Fruit fly (Drosophila melanogaster) whole organism, prepupa: Measurements from ENCODE around the gene Obp99a.

Source experiments
- Blimp-1 ChIP-seq: fragments of 200-800 bp; sonication (Bioruptor generic); optimal IDR thresholded peaks from 3 replicates; lab custom pipeline; 2017; ENCODE audit warnings: missing biosample characterization, missing genetic modification characterization, mild to moderate bottlenecking, moderate library complexity, missing genetic modification reagents
- CG10669 ChIP-seq: fragments of 200-800 bp; sonication (Bioruptor generic); optimal IDR thresholded peaks from 3 replicates; lab custom pipeline; 2018; ENCODE audit warnings: missing biosample characterization, mild to moderate bottlenecking, missing genetic modification characterization, moderate library complexity
- CG11294 ChIP-seq: fragments of 200-800 bp; sonication (Bioruptor generic); IDR thresholded peaks from 2 replicates; pipeline ENCODE4 v1.3.6; 2022; ENCODE audit warnings: missing biosample characterization, missing genetic modification characterization
- CG11902 ChIP-seq: fragments of 200-800 bp; sonication (Bioruptor generic); optimal IDR thresholded peaks from 3 replicates; lab custom pipeline; 2016; ENCODE audit warnings: missing biosample characterization, missing genetic modification characterization
- CG15336 ChIP-seq: fragments of 200-800 bp; sonication (Bioruptor generic); IDR thresholded peaks from 2 replicates; pipeline ENCODE4 v1.3.6; 2022; ENCODE audit warnings: missing biosample characterization, missing genetic modification characterization
- CG1621 ChIP-seq: fragments of 200-800 bp; sonication (Bioruptor generic); optimal IDR thresholded peaks from 3 replicates; lab custom pipeline; 2018; ENCODE audit warnings: missing biosample characterization, mild to moderate bottlenecking, missing genetic modification characterization
- CG16779 ChIP-seq: fragments of 200-800 bp; sonication (Bioruptor generic); optimal IDR thresholded peaks from 3 replicates; lab custom pipeline; 2017; ENCODE audit warnings: missing biosample characterization, mild to moderate bottlenecking, missing genetic modification characterization
- CG32006 ChIP-seq: fragments of 200-800 bp; sonication (Bioruptor generic); optimal IDR thresholded peaks from 3 replicates; lab custom pipeline; 2017; ENCODE audit warnings: missing biosample characterization, mild to moderate bottlenecking, missing genetic modification characterization
- CG34406 ChIP-seq: fragments of 200-800 bp; sonication (Bioruptor generic); optimal IDR thresholded peaks from 3 replicates; lab custom pipeline; 2016; ENCODE audit warnings: missing biosample characterization, missing genetic modification characterization
- CG3919 ChIP-seq: fragments of 200-800 bp; sonication (Bioruptor generic); optimal IDR thresholded peaks from 3 replicates; lab custom pipeline; 2016; ENCODE audit warnings: missing biosample characterization, missing genetic modification characterization
- CG6163 ChIP-seq: fragments of 200-800 bp; sonication (Bioruptor generic); IDR thresholded peaks from 3 replicates; pipeline ENCODE4 v1.3.6; 2022; ENCODE audit warnings: missing biosample characterization, missing genetic modification characterization
- CG6792 ChIP-seq: fragments of 200-800 bp; sonication (Bioruptor generic); optimal IDR thresholded peaks from 3 replicates; lab custom pipeline; 2016; ENCODE audit warnings: missing biosample characterization, missing genetic modification characterization
- CG6854 ChIP-seq: fragments of 200-800 bp; sonication (Bioruptor generic); optimal IDR thresholded peaks from 2 replicates; lab custom pipeline; 2017; ENCODE audit warnings: missing biosample characterization, mild to moderate bottlenecking, missing genetic modification characterization
- CG8119 ChIP-seq: fragments of 200-800 bp; sonication (Bioruptor generic); IDR thresholded peaks from 3 replicates; pipeline ENCODE4 v1.3.6; 2022; ENCODE audit warnings: missing biosample characterization, missing genetic modification characterization
- CG8319 ChIP-seq: fragments of 200-800 bp; sonication (Bioruptor generic); optimal IDR thresholded peaks from 3 replicates; lab custom pipeline; 2016; ENCODE audit warnings: missing biosample characterization, missing genetic modification characterization
- CG9139 ChIP-seq: fragments of 200-800 bp; sonication (Bioruptor generic); optimal IDR thresholded peaks from 3 replicates; lab custom pipeline; 2017; ENCODE audit warnings: missing biosample characterization, mild to moderate bottlenecking, missing genetic modification characterization
- Eip75B ChIP-seq: fragments of 200-800 bp; sonication (Bioruptor generic); optimal IDR thresholded peaks from 3 replicates; lab custom pipeline; 2016; ENCODE audit warnings: missing biosample characterization, missing genetic modification characterization
- Ets21C ChIP-seq: fragments of 200-800 bp; sonication (Bioruptor generic); optimal IDR thresholded peaks from 3 replicates; lab custom pipeline; 2016; ENCODE audit warnings: missing biosample characterization, missing genetic modification characterization
- Ets96B ChIP-seq: fragments of 200-800 bp; optimal IDR thresholded peaks from 2 replicates; lab custom pipeline; 2019; ENCODE audit warnings: missing biosample characterization, mild to moderate bottlenecking, missing genetic modification characterization, moderate library complexity
- Hr4 ChIP-seq: fragments of 200-800 bp; sonication (Bioruptor generic); optimal IDR thresholded peaks from 3 replicates; lab custom pipeline; 2016; ENCODE audit warnings: missing biosample characterization, missing genetic modification characterization
- Met ChIP-seq: fragments of 200-800 bp; sonication (Bioruptor generic); optimal IDR thresholded peaks from 3 replicates; lab custom pipeline; 2016; ENCODE audit warnings: missing biosample characterization, missing genetic modification characterization
- OdsH ChIP-seq: fragments of 200-800 bp; sonication (Bioruptor generic); optimal IDR thresholded peaks from 3 replicates; lab custom pipeline; 2016; ENCODE audit warnings: missing biosample characterization, missing genetic modification characterization
- Smox ChIP-seq: fragments of 200-800 bp; sonication (Bioruptor generic); optimal IDR thresholded peaks from 3 replicates; lab custom pipeline; 2016; ENCODE audit warnings: missing biosample characterization, missing genetic modification characterization
- Sox14 ChIP-seq: fragments of 200-800 bp; sonication (Bioruptor generic); optimal IDR thresholded peaks from 3 replicates; lab custom pipeline; 2016; ENCODE audit warnings: missing biosample characterization, missing genetic modification characterization
- Sox15 ChIP-seq: fragments of 200-800 bp; sonication (Bioruptor generic); optimal IDR thresholded peaks from 3 replicates; lab custom pipeline; 2016; ENCODE audit warnings: missing biosample characterization, missing genetic modification characterization
- achi ChIP-seq: fragments of 200-800 bp; sonication (Bioruptor generic); optimal IDR thresholded peaks from 3 replicates; lab custom pipeline; 2016; ENCODE audit warnings: missing biosample characterization, missing genetic modification characterization
- dsx ChIP-seq: fragments of 200-800 bp; optimal IDR thresholded peaks from 3 replicates; lab custom pipeline; 2019; ENCODE audit warnings: missing biosample characterization, mild to moderate bottlenecking, missing genetic modification characterization, moderate library complexity; ENCODE audit not compliant: poor library complexity, severe bottlenecking
- eg ChIP-seq: fragments of 200-800 bp; sonication (Bioruptor generic); IDR thresholded peaks from 3 replicates; pipeline ENCODE4 v1.3.6; 2022; ENCODE audit warnings: missing biosample characterization, missing genetic modification characterization
- esn ChIP-seq: fragments of 200-800 bp; sonication (Bioruptor generic); optimal IDR thresholded peaks from 2 replicates; lab custom pipeline; 2016; ENCODE audit warnings: missing biosample characterization, mild to moderate bottlenecking, missing genetic modification characterization, moderate library complexity
- ss ChIP-seq, 2 experiments: fragments of 200-800 bp; sonication (Bioruptor generic); optimal IDR thresholded peaks; 2 replicates in 1 of 2; 3 replicates in 1 of 2; lab custom pipeline; 2017 to 2018; ENCODE audit warnings: mild to moderate bottlenecking in 2 of 2, missing biosample characterization in 2 of 2, missing genetic modification characterization in 2 of 2, moderate library complexity in 1 of 2
- svp ChIP-seq: fragments of 200-800 bp; sonication (Bioruptor generic); peaks from one replicate; lab custom pipeline; 2016; ENCODE audit warnings: missing biosample characterization, missing genetic modification characterization

Gene Obp99a

DNA sequence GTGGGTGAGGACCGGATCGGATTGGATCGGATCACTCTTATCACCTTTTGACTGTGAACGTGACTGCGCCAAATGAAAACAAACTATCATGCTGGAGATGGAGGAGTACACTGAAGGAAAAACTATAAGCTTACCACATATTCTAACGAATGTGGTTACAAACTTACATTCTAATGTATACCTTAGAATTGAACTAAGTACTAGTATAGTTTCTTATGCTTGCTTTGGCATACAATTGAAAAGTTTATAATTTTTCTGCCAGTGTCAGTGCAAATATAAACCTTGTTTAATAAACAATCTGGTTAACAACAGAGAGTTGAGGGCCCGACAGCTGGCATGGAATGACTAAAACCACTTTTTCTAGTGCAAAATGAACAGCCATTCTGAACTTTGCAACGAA is 46.1 kb downstream of the Obp99a start (continued):
- no peak for TF ChIP-seq Eip75B
- TF ChIP-seq CG8319: no peak
- no peak for TF ChIP-seq CG16779 (tag; lab: Kevin White, UChicago)
- TF ChIP-seq CG15336 (GFP tag; lab: Robert Waterston, UW): peak; percentile 63
- peak; percentile 24 for TF ChIP-seq OdsH (GFP tag; lab: Kevin White, UChicago)
- TF ChIP-seq CG3919 (GFP tag; lab: Kevin White, UChicago): peak; percentile 6
- no peak for TF ChIP-seq CG10669
- TF ChIP-seq Sox15 (GFP tag; lab: Kevin White, UChicago): no peak
- no peak for TF ChIP-seq CG9139 (GFP tag; lab: Kevin White, UChicago)
- no peak for TF ChIP-seq Ets96B (tag; lab: Kevin White, UChicago)
- TF ChIP-seq CG32006 (GFP tag; lab: Kevin White, UChicago): peak; percentile 47
- TF ChIP-seq svp (GFP tag; lab: Kevin White, UChicago): no peak
- TF ChIP-seq Met: no peak
- peak; percentile 33; the same call in 1 of the 2 replicates for TF ChIP-seq CG11294 (GFP tag; lab: Robert Waterston, UW)
- no peak for TF ChIP-seq CG11902
- no peak for TF ChIP-seq ss (GFP tag; optimal IDR thresholded peaks at IDR 0.05; lab: Kevin White, UChicago)
- TF ChIP-seq achi (GFP tag; lab: Kevin White, UChicago): peak; percentile 15
- TF ChIP-seq CG6854 (GFP tag; lab: Kevin White, UChicago): no peak
- no peak for TF ChIP-seq Ets21C (GFP tag; lab: Kevin White, UChicago)
- no peak for TF ChIP-seq esn
- no peak for TF ChIP-seq dsx (GFP tag; lab: Kevin White, UChicago)
- TF ChIP-seq Sox14: no peak
- TF ChIP-seq Blimp-1 (GFP tag; lab: Kevin White, UChicago): no peak
- TF ChIP-seq Hr4 (GFP tag; lab: Kevin White, UChicago): peak; percentile 72

DNA sequence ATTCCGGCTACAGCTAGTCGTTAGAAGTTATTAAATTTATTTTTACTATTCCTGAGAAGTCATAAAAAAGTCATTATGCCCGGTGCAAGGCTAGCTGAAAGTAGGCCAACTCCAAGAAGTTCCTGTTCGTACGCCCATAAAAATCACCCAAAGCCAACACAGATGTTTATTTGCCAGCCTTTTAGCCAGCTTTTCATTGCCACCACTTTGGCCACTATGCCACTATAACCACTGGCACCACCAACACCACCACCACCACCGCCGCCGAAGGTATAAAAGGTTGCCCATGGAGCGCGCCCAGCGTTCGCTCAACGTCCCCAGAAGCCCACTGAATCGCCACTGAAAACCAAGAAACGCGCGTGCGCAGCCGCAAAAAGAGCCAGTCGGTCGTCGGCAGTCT is 46.9 kb downstream of the Obp99a start, which contains the start of gene CG15506:
Gene CG15506, plus strand, starts transcription at position 301 of the 400 bp plus-strand sequence.
- TF ChIP-seq CG1621 (no peak), CG6163 (GFP tag; lab: Robert Waterston, UW) (0 out of 3 replicates have a peak, but pooled peaks have one; percentile 11), CG6792 (GFP tag; lab: Kevin White, UChicago) (no peak), CG34406 (GFP tag; lab: Kevin White, UChicago) (no peak), ss (GFP tag; optimal IDR thresholded peaks at IDR 0.05; lab: Kevin White, UChicago) (peak in 1 of 2 experiments; percentile 33), CG8319 (no peak), Smox (GFP tag; lab: Kevin White, UChicago) (no peak), CG15336 (GFP tag; lab: Robert Waterston, UW) (0 out of 2 replicates have a peak, but pooled peaks have one; percentile 7), eg (0 out of 3 replicates have a peak, but pooled peaks have one; percentile 36), CG8119 (GFP tag; lab: Robert Waterston, UW) (0 out of 3 replicates have a peak, but pooled peaks have one; percentile 25)
